Fruit fly (Drosophila melanogaster) S2 (cell line): Measurements from ENCODE around the gene CG31676.

Experiments
- CG8478 ChIP-seq: fragments of >200 bp; optimal IDR thresholded peaks from 2 replicates; lab custom pipeline; 2018
- CTCF ChIP-seq, 2 experiments: fragments of >200 bp; optimal IDR thresholded peaks; 2 replicates each; lab custom pipeline; 2018

DNA sequence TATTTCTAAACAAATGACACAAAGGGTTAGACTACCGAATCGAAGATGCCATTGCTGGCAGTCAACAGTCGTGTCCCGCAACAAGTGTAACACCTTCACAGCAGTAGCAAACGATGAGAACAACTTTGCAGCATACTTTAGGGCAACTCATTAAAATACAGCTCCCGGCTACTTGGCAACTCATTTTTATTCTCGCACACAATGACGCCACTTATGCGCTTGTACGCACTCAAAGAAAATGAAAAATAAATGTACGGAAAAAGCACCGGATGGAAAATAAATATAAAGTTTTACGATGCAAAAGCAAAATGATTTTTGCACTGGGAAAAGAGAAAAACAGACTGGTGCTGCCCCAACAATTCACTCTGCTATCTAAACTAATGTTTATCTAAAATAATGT lies 50.6 kb downstream of the CG31676 start:
- TF ChIP-seq CG8478 (lab: Kevin White, UChicago): no peak
- peak in 1 of 2 experiments; percentile 0 for TF ChIP-seq CTCF (optimal IDR thresholded peaks at IDR 0.05; lab: Kevin White, UChicago)
